Fruit fly (Drosophila melanogaster): ENCODE data around the gene CG33181.
A peak's percentile ranks its signal among the peaks of the same experiment; 100 is the strongest.

dm6 chrX:8541985-8542384, 52.8 kb downstream of the CG33181 start:
- TF ChIP-seq CG34367 (tag; optimal IDR thresholded peaks at IDR 0.05) (peak; percentile 48), Snoo (tag; optimal IDR thresholded peaks at IDR 0.05) (peak; percentile 18), fd96Ca (GFP tag; IDR thresholded peaks at IDR 0.05) (peak; percentile 56; the same call in 1 of the 3 replicates)
